Worm (Caenorhabditis elegans): ENCODE results near the gene mdt-10.

ce11 chrII:7889321-7889720 is 34.5 kb upstream of the mdt-10 start:
- TF ChIP-seq pha-4 (tag; optimal IDR thresholded peaks at IDR 0.05), result no peak
- TF ChIP-seq sem-2 (GFP tag; optimal IDR thresholded peaks at IDR 0.05), result no peak
- no peak for TF ChIP-seq nhr-76 (tag; optimal IDR thresholded peaks at IDR 0.05)
- no peak for TF ChIP-seq M03D4.4 (tag; optimal IDR thresholded peaks at IDR 0.05)
- no peak for TF ChIP-seq snpc-4 (tag; optimal IDR thresholded peaks at IDR 0.05)
- TF ChIP-seq ztf-11 (tag; optimal IDR thresholded peaks at IDR 0.05), result no peak

All from whole organism, mixed stage, embryonic.